Worm (Caenorhabditis elegans): ENCODE measurements around the gene srh-123.

- no peak for TF ChIP-seq nhr-25 (tag; optimal IDR thresholded peaks at IDR 0.05; ENCODE audit: borderline replicate concordance, insufficient read depth)
- no peak for TF ChIP-seq spr-3 (GFP tag; optimal IDR thresholded peaks at IDR 0.05)
- no peak for TF ChIP-seq T20F7.1 (GFP tag; optimal IDR thresholded peaks at IDR 0.05)
- TF ChIP-seq fkh-10 (GFP tag; optimal IDR thresholded peaks at IDR 0.05), result no peak
- TF ChIP-seq nhr-11 (tag; optimal IDR thresholded peaks at IDR 0.05), result no peak
- TF ChIP-seq fos-1 (tag; optimal IDR thresholded peaks at IDR 0.05), result no peak
- no peak for TF ChIP-seq unc-62 (GFP tag; optimal IDR thresholded peaks at IDR 0.05 in 1 of 2)
- no peak for TF ChIP-seq unc-62 (tag; optimal IDR thresholded peaks at IDR 0.05)
- TF ChIP-seq nhr-48 (tag; optimal IDR thresholded peaks at IDR 0.05), result no peak
- no peak for TF ChIP-seq unc-130 (GFP tag; optimal IDR thresholded peaks at IDR 0.05)
- TF ChIP-seq lin-15B (tag; optimal IDR thresholded peaks at IDR 0.05), result no peak
- TF ChIP-seq hlh-30 (tag; optimal IDR thresholded peaks at IDR 0.05; ENCODE audit: insufficient read depth), result no peak
These were observed 7.0 kb upstream of the srh-123 start, which contains the start of gene srw-72 for ce11 chrV:17466751-17467150.

All from whole organism, L4 larva.